Worm (Caenorhabditis elegans): ENCODE measurements around the gene T10B10.8.

DNA sequence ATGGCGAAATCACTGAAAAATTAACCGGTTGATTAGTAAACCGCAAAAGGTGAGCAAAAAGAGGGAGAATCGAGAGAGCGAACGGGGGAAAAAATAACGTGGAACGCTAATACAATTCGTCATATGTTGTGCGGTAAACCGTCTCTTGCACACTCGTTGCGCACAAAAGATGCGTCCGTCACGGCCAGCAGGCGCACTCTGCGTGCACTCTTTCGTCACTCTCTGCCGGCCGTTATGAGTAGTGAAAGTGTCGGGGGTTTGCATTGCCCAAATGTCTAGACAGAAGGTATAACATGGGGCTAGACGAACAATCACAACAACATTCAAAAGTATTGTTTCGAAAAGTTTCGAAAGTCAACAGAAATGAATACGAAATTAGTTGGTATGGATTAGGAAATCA, 15.4 kb upstream of the T10B10.8 start, which contains the start of gene pkhm-2:
- TF ChIP-seq aly-2 (tag; optimal IDR thresholded peaks at IDR 0.05) (no peak), snpc-4 (tag; optimal IDR thresholded peaks at IDR 0.05) (peak; percentile 86), ztf-11 (tag; optimal IDR thresholded peaks at IDR 0.05) (no peak), lin-39 (tag; optimal IDR thresholded peaks at IDR 0.05) (no peak), egl-27 (tag; optimal IDR thresholded peaks at IDR 0.05) (peak; percentile 87), alr-1 (tag; optimal IDR thresholded peaks at IDR 0.05) (no peak), ama-1 (optimal IDR thresholded peaks at IDR 0.05) (no peak), gmeb-1 (tag; optimal IDR thresholded peaks at IDR 0.05) (peak; percentile 86), unc-55 (GFP tag; optimal IDR thresholded peaks at IDR 0.05) (peak; percentile 81), mdl-1 (tag; optimal IDR thresholded peaks at IDR 0.05) (peak in 1 of 2 experiments; percentile 48), lin-13 (GFP tag; optimal IDR thresholded peaks at IDR 0.05) (peak; percentile 87), fos-1 (tag; optimal IDR thresholded peaks at IDR 0.05) (peak; percentile 90)

All from whole organism, L2 larva.